Worm (Caenorhabditis elegans) whole organism, early embryonic: Measurements from ENCODE around the gene W04E12.7.

Experiments used
- B0310.2 ChIP-seq: sonication (generic microtip); optimal IDR thresholded peaks from 2 replicates; lab custom pipeline; 2016; ENCODE audit warnings: mild to moderate bottlenecking, missing genetic modification characterization, missing compliant biosample characterization
- F13C5.2 ChIP-seq: sonication (generic microtip); optimal IDR thresholded peaks from 2 replicates; lab custom pipeline; 2017; ENCODE audit warnings: mild to moderate bottlenecking, missing genetic modification characterization, inconsistent platforms, missing compliant biosample characterization
- ama-1 ChIP-seq: fragments of 150-350 bp; optimal IDR thresholded peaks from 2 replicates; lab custom pipeline; 2014
- ceh-13 ChIP-seq: fragments of 200-800 bp; sonication (Bioruptor generic); optimal IDR thresholded peaks from 2 replicates; lab custom pipeline; 2018; ENCODE audit warnings: mild to moderate bottlenecking, missing genetic modification characterization, missing compliant biosample characterization
- ceh-36 ChIP-seq: sonication (generic microtip); optimal IDR thresholded peaks from 2 replicates; lab custom pipeline; 2016; ENCODE audit warnings: missing genetic modification characterization, inconsistent platforms, missing compliant biosample characterization
- flt-1 ChIP-seq: fragments of 200-800 bp; sonication (Bioruptor generic); IDR thresholded peaks from 2 replicates; pipeline ENCODE4 v1.3.6; 2022; ENCODE audit warnings: missing genetic modification characterization, missing compliant biosample characterization
- hmbx-1 ChIP-seq: sonication (generic microtip); optimal IDR thresholded peaks from 2 replicates; lab custom pipeline; 2016; ENCODE audit warnings: mild to moderate bottlenecking, missing genetic modification characterization, missing compliant biosample characterization
- hmg-4 ChIP-seq: fragments of 200-800 bp; sonication (Bioruptor generic); optimal IDR thresholded peaks from 2 replicates; lab custom pipeline; 2018; ENCODE audit warnings: mild to moderate bottlenecking, missing genetic modification characterization, missing compliant biosample characterization
- hnd-1 ChIP-seq: sonication (generic microtip); optimal IDR thresholded peaks from 2 replicates; lab custom pipeline; 2016; ENCODE audit warnings: missing genetic modification characterization, missing compliant biosample characterization
- pes-1 ChIP-seq: fragments of 200-800 bp; sonication (Bioruptor generic); IDR thresholded peaks from 2 replicates; pipeline ENCODE4 v1.3.6; 2022; ENCODE audit warnings: missing genetic modification reagents, missing genetic modification characterization, missing compliant biosample characterization
- scrt-1 ChIP-seq: fragments of 200-800 bp; sonication (Bioruptor generic); IDR thresholded peaks from 2 replicates; pipeline ENCODE4 v1.3.6; 2022; ENCODE audit warnings: missing genetic modification characterization, missing compliant biosample characterization
- sea-1 ChIP-seq: fragments of 200-800 bp; sonication (Bioruptor generic); conservative IDR thresholded peaks from 2 replicates; pipeline ENCODE4 v1.3.6; 2022; ENCODE audit warnings: missing genetic modification characterization, missing compliant biosample characterization
- tbx-11 ChIP-seq: fragments of 200-800 bp; sonication (Bioruptor generic); IDR thresholded peaks from 2 replicates; pipeline ENCODE4 v1.3.6; 2022; ENCODE audit warnings: missing genetic modification characterization, missing compliant biosample characterization
- tra-4 ChIP-seq: sonication (generic microtip); optimal IDR thresholded peaks from 2 replicates; lab custom pipeline; 2017; ENCODE audit warnings: missing genetic modification characterization, missing compliant biosample characterization

The W04E12.7 gene

ce11 chrV:19691954-19692353 lies 45.4 kb downstream of the W04E12.7 start:
- TF ChIP-seq B0310.2 (tag; lab: Kevin White, UChicago), result no peak
- no peak for TF ChIP-seq ceh-36 (tag; lab: Kevin White, UChicago)
- no peak for TF ChIP-seq hnd-1
- no peak for TF ChIP-seq pes-1 (GFP tag; lab: Robert Waterston, UW)
- TF ChIP-seq hmg-4 (GFP tag; lab: Kevin White, UChicago), result no peak
- TF ChIP-seq tra-4 (tag; lab: Kevin White, UChicago), result no peak

ce11 chrV:19691271-19691886 lies 46.0 kb downstream of the W04E12.7 start:
- TF ChIP-seq B0310.2 (tag; lab: Kevin White, UChicago) (no peak), tbx-11 (GFP tag; lab: Robert Waterston, UW) (no peak), ama-1 (no peak), ceh-13 (GFP tag; lab: Kevin White, UChicago) (no peak), F13C5.2 (tag; lab: Kevin White, UChicago) (no peak), pes-1 (GFP tag; lab: Robert Waterston, UW) (no peak), sea-1 (GFP tag; lab: Robert Waterston, UW) (no peak), hmbx-1 (tag; lab: Kevin White, UChicago) (no peak), hnd-1 (no peak), scrt-1 (GFP tag; lab: Robert Waterston, UW) (no peak), flt-1 (GFP tag; lab: Robert Waterston, UW) (no peak)
